Fruit fly (Drosophila melanogaster) S2 (cell line): Measurements from ENCODE around the gene CG43075.

Experiments used
- CG8478 ChIP-seq: fragments of >200 bp; optimal IDR thresholded peaks from 2 replicates; lab custom pipeline; 2018
- CTCF ChIP-seq, 2 experiments: fragments of >200 bp; optimal IDR thresholded peaks; 2 replicates each; lab custom pipeline; 2018

The CG43075 gene

dm6 chrX:15221076-15221475 is at the start of gene CG43075:
CG43075 (minus strand) TSS chrX:15221176.
- TF ChIP-seq CTCF (optimal IDR thresholded peaks at IDR 0.05; lab: Kevin White, UChicago): no peak
- TF ChIP-seq CG8478: no peak

dm6 chrX:15259295-15259694 is 38.3 kb upstream of the CG43075 start:
- TF ChIP-seq CG8478 (no peak), CTCF (optimal IDR thresholded peaks at IDR 0.05; lab: Kevin White, UChicago) (no peak)

dm6 chrX:15244813-15245212 is 23.8 kb upstream of the CG43075 start, which contains the start of gene PPYR1:
PPYR1 (minus strand) TSS chrX:15244913.
- TF ChIP-seq CTCF (optimal IDR thresholded peaks at IDR 0.05; lab: Kevin White, UChicago) (no peak), CG8478 (no peak)

dm6 chrX:15235252-15235651 is 14.3 kb upstream of the CG43075 start:
- TF ChIP-seq CG8478 (no peak), CTCF (optimal IDR thresholded peaks at IDR 0.05; lab: Kevin White, UChicago) (no peak)

- TF ChIP-seq CTCF (optimal IDR thresholded peaks at IDR 0.05; lab: Kevin White, UChicago) (no peak), CG8478 (no peak)
Observed at dm6 chrX:15229775-15230174, 8.8 kb upstream of the CG43075 start, which contains the start of gene CG9101. CG9101 (minus strand) TSS chrX:15229875.

dm6 chrX:15223482-15223881 is 2.5 kb upstream of the CG43075 start, which contains the start of gene CG43076:
CG43076 (minus strand) TSS chrX:15223582.
- TF ChIP-seq CG8478 (no peak), CTCF (optimal IDR thresholded peaks at IDR 0.05; lab: Kevin White, UChicago) (no peak)

dm6 chrX:15216048-15216447 is 4.9 kb downstream of the CG43075 start:
- TF ChIP-seq CG8478: no peak
- TF ChIP-seq CTCF (optimal IDR thresholded peaks at IDR 0.05; lab: Kevin White, UChicago): no peak

- no peak for TF ChIP-seq CG8478
- TF ChIP-seq CTCF (optimal IDR thresholded peaks at IDR 0.05; lab: Kevin White, UChicago): no peak
Observed at dm6 chrX:15210086-15210485, 10.9 kb downstream of the CG43075 start, which contains the start of gene CG5662. CG5662 (plus strand) TSS chrX:15210386.

dm6 chrX:15206536-15206935 is 14.4 kb downstream of the CG43075 start, which contains the start of gene CG32588:
CG32588 (minus strand) TSS chrX:15206636.
- no peak for TF ChIP-seq CTCF (optimal IDR thresholded peaks at IDR 0.05; lab: Kevin White, UChicago)

dm6 chrX:15203634-15204033 is 17.3 kb downstream of the CG43075 start:
- TF ChIP-seq CG8478: no peak
- TF ChIP-seq CTCF (optimal IDR thresholded peaks at IDR 0.05; lab: Kevin White, UChicago): peak; percentile 64

- TF ChIP-seq CG8478: no peak
- no peak for TF ChIP-seq CTCF (optimal IDR thresholded peaks at IDR 0.05; lab: Kevin White, UChicago)
Observed at dm6 chrX:15199845-15200432, 21.0 kb downstream of the CG43075 start.

dm6 chrX:15175171-15175883 is 45.6 kb downstream of the CG43075 start, which contains the start of gene CG43737:
CG43737 (plus strand) TSS chrX:15175441.
- TF ChIP-seq CTCF (optimal IDR thresholded peaks at IDR 0.05; lab: Kevin White, UChicago) (no peak), CG8478 (no peak)
